Fruit fly (Drosophila melanogaster) whole organism, adult: ENCODE measurements around the gene CG14322.

Experiments used
- CG14711 ChIP-seq: fragments of 200-800 bp; sonication (Bioruptor generic); optimal IDR thresholded peaks from 2 replicates; lab custom pipeline; 2018; ENCODE audit warnings: missing biosample characterization, mild to moderate bottlenecking, missing genetic modification characterization, moderate library complexity
- ovo ChIP-seq: fragments of 200-800 bp; sonication (Bioruptor generic); optimal IDR thresholded peaks from 2 replicates; lab custom pipeline; 2016; ENCODE audit warnings: missing biosample characterization, missing genetic modification characterization
- toe ChIP-seq: fragments of 200-800 bp; sonication (Bioruptor generic); optimal IDR thresholded peaks from 2 replicates; lab custom pipeline; 2016; ENCODE audit warnings: missing biosample characterization, missing genetic modification characterization

- TF ChIP-seq ovo (GFP tag; lab: Kevin White, UChicago) (no peak), toe (GFP tag; lab: Kevin White, UChicago) (no peak), CG14711 (tag; lab: Kevin White, UChicago) (no peak)
These were observed 34.9 kb upstream of the CG14322 start, which contains the start of gene CG34281 for dm6 chr3R:17612587-17612986.
